Worm (Caenorhabditis elegans) whole organism, young adult: Measurements from ENCODE around the gene unc-119.

ENCODE experiments used
- B0019.2 ChIP-seq: fragments of 200-800 bp; sonication (Bioruptor generic); conservative IDR thresholded peaks from 2 replicates; pipeline ENCODE4 v1.3.6; 2022; ENCODE audit warnings: missing genetic modification reagents, missing genetic modification characterization, missing compliant biosample characterization
- B0261.1 ChIP-seq: sonication (generic microtip); optimal IDR thresholded peaks from 2 replicates; lab custom pipeline; 2016; ENCODE audit warnings: mild to moderate bottlenecking, missing genetic modification characterization, moderate library complexity, missing compliant biosample characterization
- F23B12.7 ChIP-seq: sonication (generic microtip); optimal IDR thresholded peaks from 2 replicates; lab custom pipeline; 2017; ENCODE audit warnings: missing genetic modification characterization, mild to moderate bottlenecking, missing compliant biosample characterization, antibody characterized with exemption, moderate library complexity; ENCODE audit not compliant: insufficient read depth
- F49E8.2 ChIP-seq: sonication (generic microtip); optimal IDR thresholded peaks from 3 replicates; lab custom pipeline; 2017; ENCODE audit warnings: missing genetic modification characterization, mild to moderate bottlenecking, missing compliant biosample characterization, antibody characterized with exemption, moderate library complexity; ENCODE audit not compliant: insufficient read depth
- F52B5.7 ChIP-seq: sonication (generic microtip); optimal IDR thresholded peaks from 2 replicates; lab custom pipeline; 2016; ENCODE audit warnings: mild to moderate bottlenecking, missing genetic modification characterization, missing compliant biosample characterization
- K11D2.4 ChIP-seq: fragments of 200-800 bp; sonication (Bioruptor generic); IDR thresholded peaks from 2 replicates; pipeline ENCODE4 v1.3.6; 2022; ENCODE audit warnings: missing genetic modification reagents, missing genetic modification characterization, missing compliant biosample characterization
- T26A5.8 ChIP-seq: sonication (generic microtip); optimal IDR thresholded peaks from 2 replicates; lab custom pipeline; 2016; ENCODE audit warnings: missing genetic modification characterization, missing compliant biosample characterization
- Y56A3A.18 ChIP-seq: fragments of 200-800 bp; sonication (Bioruptor generic); IDR thresholded peaks from 2 replicates; pipeline ENCODE4 v1.3.6; 2022; ENCODE audit warnings: missing genetic modification reagents, missing genetic modification characterization, missing compliant biosample characterization
- Y67H2A.10 ChIP-seq: fragments of 200-800 bp; sonication (Bioruptor generic); conservative IDR thresholded peaks from 2 replicates; pipeline ENCODE4 v1.3.6; 2022; ENCODE audit warnings: missing genetic modification reagents, missing genetic modification characterization, missing compliant biosample characterization
- Y79H2A.3 ChIP-seq: fragments of 200-800 bp; sonication (Bioruptor generic); conservative IDR thresholded peaks from 2 replicates; pipeline ENCODE4 v1.3.6; 2022; ENCODE audit warnings: missing genetic modification reagents, missing genetic modification characterization, missing compliant biosample characterization
- ZK185.1 ChIP-seq: sonication (generic microtip); optimal IDR thresholded peaks from 2 replicates; lab custom pipeline; 2016; ENCODE audit warnings: mild to moderate bottlenecking, missing genetic modification characterization, missing compliant biosample characterization; ENCODE audit not compliant: poor library complexity, severe bottlenecking
- athp-1 ChIP-seq: sonication (generic microtip); optimal IDR thresholded peaks from 2 replicates; lab custom pipeline; 2017; ENCODE audit warnings: mild to moderate bottlenecking, missing genetic modification characterization, missing compliant biosample characterization
- attf-6 ChIP-seq: fragments of 200-800 bp; sonication (Bioruptor generic); IDR thresholded peaks from 2 replicates; pipeline ENCODE4 v1.3.6; 2022; ENCODE audit warnings: missing genetic modification reagents, missing genetic modification characterization, missing compliant biosample characterization
- ceh-58 ChIP-seq: fragments of 200-800 bp; sonication (Bioruptor generic); IDR thresholded peaks from 2 replicates; pipeline ENCODE4 v1.3.6; 2022; ENCODE audit warnings: missing genetic modification characterization, missing compliant biosample characterization
- chd-7 ChIP-seq: sonication (generic microtip); optimal IDR thresholded peaks from 2 replicates; lab custom pipeline; 2016; ENCODE audit warnings: mild to moderate bottlenecking, missing genetic modification characterization, moderate library complexity, missing compliant biosample characterization
- dpl-1 ChIP-seq: fragments of 150-350 bp; optimal IDR thresholded peaks from 2 replicates; lab custom pipeline; 2014; ENCODE audit warnings: missing biosample characterization, missing genetic modification reagents, missing genetic modification characterization
- efl-1 ChIP-seq: fragments of 150-350 bp; optimal IDR thresholded peaks from 2 replicates; lab custom pipeline; 2014; ENCODE audit warnings: missing biosample characterization, missing genetic modification reagents, missing genetic modification characterization
- egl-18 ChIP-seq: fragments of 200-800 bp; sonication (Bioruptor generic); IDR thresholded peaks from 2 replicates; pipeline ENCODE4 v1.3.6; 2022; ENCODE audit warnings: missing genetic modification reagents, missing genetic modification characterization, missing compliant biosample characterization
- egl-44 ChIP-seq: fragments of 200-800 bp; sonication (Bioruptor generic); IDR thresholded peaks from 2 replicates; pipeline ENCODE4 v1.3.6; 2022; ENCODE audit warnings: missing genetic modification reagents, missing genetic modification characterization, missing compliant biosample characterization
- ekl-4 ChIP-seq: fragments of 200-800 bp; sonication (Bioruptor generic); IDR thresholded peaks from 2 replicates; pipeline ENCODE4 v1.3.6; 2022; ENCODE audit warnings: missing genetic modification reagents, missing genetic modification characterization, missing compliant biosample characterization
- fkh-3 ChIP-seq: sonication (generic microtip); optimal IDR thresholded peaks from 2 replicates; lab custom pipeline; 2016; ENCODE audit warnings: mild to moderate bottlenecking, missing genetic modification characterization, missing compliant biosample characterization
- him-1 ChIP-seq: sonication (generic microtip); optimal IDR thresholded peaks from 2 replicates; lab custom pipeline; 2016; ENCODE audit warnings: missing genotype, missing genetic modification reagents, missing genetic modification characterization, missing compliant biosample characterization
- hmg-1.2 ChIP-seq: fragments of 200-800 bp; sonication (Bioruptor generic); IDR thresholded peaks from 2 replicates; pipeline ENCODE4 v1.3.6; 2022; ENCODE audit warnings: missing genetic modification reagents, missing genetic modification characterization, missing compliant biosample characterization
- lin-26 ChIP-seq: fragments of 200-800 bp; sonication (Bioruptor generic); IDR thresholded peaks from 2 replicates; pipeline ENCODE4 v1.3.6; 2022; ENCODE audit warnings: missing genetic modification reagents, missing genetic modification characterization, missing compliant biosample characterization
- lin-35 ChIP-seq, 3 experiments: fragments of 150-350 bp in 2 of 3; sonication (generic microtip) in 1 of 3; optimal IDR thresholded peaks; 2 replicates each; lab custom pipeline; 2014 to 2018; ENCODE audit warnings: missing biosample characterization in 3 of 3, missing genetic modification characterization in 3 of 3, missing genetic modification reagents in 3 of 3
- lin-54 ChIP-seq: fragments of 200-800 bp; sonication (Bioruptor generic); optimal IDR thresholded peaks from 2 replicates; lab custom pipeline; 2018; ENCODE audit warnings: mild to moderate bottlenecking, missing genetic modification characterization, missing compliant biosample characterization
- lsl-1 ChIP-seq: fragments of 200-800 bp; sonication (Bioruptor generic); optimal IDR thresholded peaks from 2 replicates; lab custom pipeline; 2018; ENCODE audit warnings: mild to moderate bottlenecking, missing genetic modification characterization, moderate library complexity, missing compliant biosample characterization
- madf-3 ChIP-seq: fragments of 200-800 bp; sonication (Bioruptor generic); IDR thresholded peaks from 2 replicates; pipeline ENCODE4 v1.3.6; 2022; ENCODE audit warnings: missing genetic modification reagents, missing genetic modification characterization, missing compliant biosample characterization
- madf-6 ChIP-seq: fragments of 200-800 bp; sonication (Bioruptor generic); IDR thresholded peaks from 2 replicates; pipeline ENCODE4 v1.3.6; 2022; ENCODE audit warnings: missing genetic modification reagents, missing genetic modification characterization, missing compliant biosample characterization
- mcd-1 ChIP-seq: fragments of 200-800 bp; sonication (Bioruptor generic); IDR thresholded peaks from 2 replicates; pipeline ENCODE4 v1.3.6; 2022; ENCODE audit warnings: missing genetic modification reagents, missing genetic modification characterization, missing compliant biosample characterization
- mel-28 ChIP-seq: sonication (generic microtip); optimal IDR thresholded peaks from 2 replicates; lab custom pipeline; 2016; ENCODE audit warnings: borderline replicate concordance, mild to moderate bottlenecking, missing genetic modification characterization, missing compliant biosample characterization
- nfya-1 ChIP-seq: sonication (generic microtip); optimal IDR thresholded peaks from 2 replicates; lab custom pipeline; 2017; ENCODE audit warnings: antibody characterized with exemption, missing compliant biosample characterization, missing genetic modification characterization, borderline replicate concordance; ENCODE audit not compliant: insufficient read depth
- nhr-179 ChIP-seq: sonication (generic microtip); optimal IDR thresholded peaks from 2 replicates; lab custom pipeline; 2016; ENCODE audit warnings: mild to moderate bottlenecking, missing genetic modification characterization, missing compliant biosample characterization
- pbrm-1 ChIP-seq: fragments of 200-800 bp; sonication (Bioruptor generic); IDR thresholded peaks from 2 replicates; pipeline ENCODE4 v1.3.6; 2022; ENCODE audit warnings: missing genetic modification reagents, missing genetic modification characterization, missing compliant biosample characterization
- rpc-1 ChIP-seq, 2 experiments: fragments of 150-350 bp in 1 of 2; sonication (generic microtip) in 1 of 2; optimal IDR thresholded peaks; 2 replicates each; lab custom pipeline; 2014 to 2018; ENCODE audit warnings: missing biosample characterization in 1 of 2, missing genetic modification characterization in 1 of 2, missing genetic modification reagents in 1 of 2, missing genotype in 1 of 2
- snpc-1.3 ChIP-seq: sonication (generic microtip); optimal IDR thresholded peaks from 2 replicates; lab custom pipeline; 2017; ENCODE audit warnings: missing genetic modification characterization, mild to moderate bottlenecking, missing compliant biosample characterization, antibody characterized with exemption, moderate library complexity, missing genotype, missing genetic modification reagents; ENCODE audit not compliant: insufficient read depth
- snpc-3.4 ChIP-seq: sonication (generic microtip); optimal IDR thresholded peaks from 2 replicates; lab custom pipeline; 2017; ENCODE audit warnings: missing genetic modification characterization, mild to moderate bottlenecking, missing compliant biosample characterization, antibody characterized with exemption, moderate library complexity, missing genotype, missing genetic modification reagents
- somi-1 ChIP-seq: fragments of 200-800 bp; sonication (Bioruptor generic); optimal IDR thresholded peaks from 2 replicates; lab custom pipeline; 2018; ENCODE audit warnings: mild to moderate bottlenecking, missing genetic modification characterization, missing compliant biosample characterization
- sptf-2 ChIP-seq: fragments of 200-800 bp; sonication (Bioruptor generic); optimal IDR thresholded peaks from 2 replicates; lab custom pipeline; 2018; ENCODE audit warnings: mild to moderate bottlenecking, missing genetic modification characterization, missing compliant biosample characterization
- unc-62 ChIP-seq: fragments of 150-350 bp; optimal IDR thresholded peaks from 2 replicates; lab custom pipeline; 2014; ENCODE audit warnings: missing biosample characterization, missing genetic modification reagents, missing genetic modification characterization
- zfh-2 ChIP-seq: fragments of 200-800 bp; sonication (Bioruptor generic); conservative IDR thresholded peaks from 2 replicates; pipeline ENCODE4 v1.3.6; 2022; ENCODE audit warnings: missing genetic modification reagents, missing genetic modification characterization, missing compliant biosample characterization
- ztf-18 ChIP-seq: sonication (generic microtip); optimal IDR thresholded peaks from 2 replicates; lab custom pipeline; 2016; ENCODE audit warnings: missing genotype, mild to moderate bottlenecking, missing genetic modification characterization, missing compliant biosample characterization
- ztf-3 ChIP-seq: fragments of 200-800 bp; sonication (Bioruptor generic); optimal IDR thresholded peaks from 2 replicates; lab custom pipeline; 2018; ENCODE audit warnings: mild to moderate bottlenecking, missing genetic modification characterization, missing compliant biosample characterization

unc-119 gene

DNA sequence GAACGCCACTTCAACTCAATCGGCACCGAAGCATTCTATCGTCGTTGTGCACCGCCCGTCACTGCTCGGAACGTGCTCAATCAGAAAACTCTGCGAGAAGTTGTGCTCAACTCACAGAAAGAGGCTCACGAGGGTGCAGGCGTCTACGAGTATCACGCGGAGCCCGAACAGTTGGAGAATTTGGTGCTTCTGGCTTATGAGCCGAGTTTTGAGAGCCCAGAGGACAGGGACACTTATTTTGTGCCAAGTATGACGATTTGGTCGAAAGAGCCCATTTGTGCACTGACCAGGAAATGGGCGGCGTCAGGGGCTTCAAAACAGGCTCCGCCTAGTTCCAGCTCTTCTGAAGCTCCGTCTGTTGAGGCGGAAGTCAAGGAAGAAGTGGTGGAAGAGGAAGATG, 13.6 kb upstream of the unc-119 start:
- TF ChIP-seq chd-7 (tag; lab: Kevin White, UChicago) (no peak), him-1 (tag; lab: Kevin White, UChicago) (no peak), mel-28 (tag; lab: Kevin White, UChicago) (no peak), egl-44 (GFP tag; lab: Robert Waterston, UW) (no peak), F52B5.7 (tag; lab: Kevin White, UChicago) (no peak), lsl-1 (GFP tag; lab: Kevin White, UChicago) (no peak), ceh-58 (no peak), pbrm-1 (GFP tag; lab: Robert Waterston, UW) (no peak), somi-1 (GFP tag; lab: Kevin White, UChicago) (no peak), fkh-3 (tag; lab: Kevin White, UChicago) (no peak), Y79H2A.3 (GFP tag; lab: Robert Waterston, UW) (no peak), attf-6 (GFP tag; lab: Robert Waterston, UW) (no peak), ztf-3 (GFP tag; lab: Kevin White, UChicago) (no peak), efl-1 (GFP tag; lab: Kevin White, UChicago) (no peak), ztf-18 (no peak)

DNA sequence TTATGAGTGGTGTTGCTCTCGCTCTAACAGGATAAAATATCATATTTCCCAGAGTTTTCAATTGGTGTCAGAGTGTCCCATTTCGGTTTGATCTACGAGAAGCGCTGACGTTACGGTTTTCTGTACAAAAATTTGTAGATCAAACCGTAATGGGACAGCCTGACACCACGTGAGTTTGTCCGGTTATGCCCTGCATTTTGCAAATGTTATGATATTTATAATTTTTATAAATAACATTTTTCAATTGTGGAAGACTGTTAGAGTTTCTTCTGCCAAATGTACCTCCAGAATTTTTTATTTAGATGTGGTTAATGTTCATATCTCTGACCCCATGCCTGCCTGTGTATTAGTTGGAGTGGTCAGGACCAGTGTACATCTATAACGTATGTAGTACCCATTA, 8.2 kb upstream of the unc-119 start, which contains the start of gene fbxb-87:
Gene fbxb-87, plus strand, starts transcription at position 301 of the 400 bp plus-strand sequence.
- TF ChIP-seq egl-18 (GFP tag; lab: Robert Waterston, UW): no peak
- no peak for TF ChIP-seq F23B12.7 (tag; lab: Kevin White, UChicago)
- TF ChIP-seq Y67H2A.10 (GFP tag; lab: Robert Waterston, UW): no peak
- no peak for TF ChIP-seq rpc-1 (optimal IDR thresholded peaks at IDR 0.05; lab: Kevin White, UChicago)
- no peak for TF ChIP-seq rpc-1 (tag; optimal IDR thresholded peaks at IDR 0.05; lab: Kevin White, UChicago)

DNA sequence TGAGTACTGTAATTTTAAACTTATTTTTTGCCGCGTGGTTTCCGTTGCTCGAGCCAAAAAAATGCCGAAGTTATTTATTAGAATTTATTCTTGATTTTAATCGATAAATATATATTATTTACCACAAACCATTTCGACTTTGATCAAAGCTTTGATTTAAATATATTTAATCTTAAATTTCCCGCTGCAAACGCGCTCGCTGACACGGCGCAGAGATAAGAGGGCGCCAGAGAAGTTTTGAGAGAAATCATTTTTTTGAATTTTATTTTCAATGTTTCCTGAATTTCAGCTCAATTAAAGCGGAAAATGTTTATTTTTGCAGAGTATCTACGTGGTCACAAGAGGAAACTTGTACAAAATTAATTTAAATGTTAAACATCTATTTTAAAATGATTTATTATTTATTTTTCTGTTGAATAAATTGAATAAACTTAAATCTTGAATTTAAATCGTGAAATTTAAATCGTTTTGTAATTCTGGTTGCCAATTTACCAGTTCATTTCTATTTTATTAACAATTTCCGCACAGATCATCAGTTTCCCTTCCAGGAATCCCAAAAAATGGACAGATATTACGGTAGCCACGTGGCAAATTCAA, 6.5 kb upstream of the unc-119 start, which contains the start of gene com-1:
Gene com-1, plus strand, starts transcription at position 547 of the 597 bp plus-strand sequence.
- TF ChIP-seq unc-62 (GFP tag; lab: Kevin White, UChicago) (no peak), ZK185.1 (tag; lab: Kevin White, UChicago) (no peak), snpc-3.4 (tag; lab: Kevin White, UChicago) (no peak), ceh-58 (no peak), F23B12.7 (tag; lab: Kevin White, UChicago) (peak; percentile 29), Y67H2A.10 (GFP tag; lab: Robert Waterston, UW) (no peak), rpc-1 (optimal IDR thresholded peaks at IDR 0.05; lab: Kevin White, UChicago) (no peak), rpc-1 (tag; optimal IDR thresholded peaks at IDR 0.05; lab: Kevin White, UChicago) (no peak), pbrm-1 (GFP tag; lab: Robert Waterston, UW) (no peak), B0019.2 (GFP tag; lab: Robert Waterston, UW) (no peak), mcd-1 (GFP tag; lab: Robert Waterston, UW) (peak; percentile 86), madf-6 (GFP tag; lab: Robert Waterston, UW) (peak; percentile 46; the same call in 1 of the 2 replicates), lin-54 (GFP tag; lab: Kevin White, UChicago) (peak; percentile 47), snpc-1.3 (peak; percentile 25), lin-35 (GFP tag; optimal IDR thresholded peaks at IDR 0.05; lab: Kevin White, UChicago) (no peak), F49E8.2 (no peak), efl-1 (GFP tag; lab: Kevin White, UChicago) (peak; percentile 11), ekl-4 (no peak), lin-26 (GFP tag; lab: Robert Waterston, UW) (no peak), hmg-1.2 (peak; percentile 94), nhr-179 (tag; lab: Kevin White, UChicago) (no peak), zfh-2 (no peak), Y56A3A.18 (GFP tag; lab: Robert Waterston, UW) (no peak), K11D2.4 (GFP tag; lab: Robert Waterston, UW) (no peak), nfya-1 (no peak), T26A5.8 (no peak), athp-1 (tag; lab: Kevin White, UChicago) (no peak), sptf-2 (no peak), madf-3 (GFP tag; lab: Robert Waterston, UW) (no peak), dpl-1 (GFP tag; lab: Kevin White, UChicago) (no peak), B0261.1 (tag; lab: Kevin White, UChicago) (no peak)
